Fruit fly (Drosophila melanogaster) whole organism, wandering third instar larva: Measurements from ENCODE around the gene CG7231.
"Not testable (repeated sequence)": the region's sequence is repeated elsewhere in the genome, so short reads cannot be mapped to it uniquely, and the experiment has no call there.

Source experiments
- CG32264 ChIP-seq: fragments of 200-800 bp; sonication (Bioruptor generic); optimal IDR thresholded peaks from 2 replicates; lab custom pipeline; 2016; ENCODE audit warnings: missing biosample characterization, missing genetic modification characterization
- CG9705 ChIP-seq: fragments of 200-800 bp; sonication (Bioruptor generic); optimal IDR thresholded peaks from 2 replicates; lab custom pipeline; 2018; ENCODE audit warnings: missing biosample characterization, mild to moderate bottlenecking, missing genetic modification characterization
- CrebA ChIP-seq: fragments of 200-800 bp; sonication (Bioruptor generic); optimal IDR thresholded peaks from 2 replicates; lab custom pipeline; 2016; ENCODE audit warnings: missing biosample characterization, mild to moderate bottlenecking, missing genetic modification characterization, borderline replicate concordance
- Dfd ChIP-seq: fragments of >200 bp; optimal IDR thresholded peaks from 2 replicates; lab custom pipeline; 2017; ENCODE audit warnings: missing biosample characterization, missing genetic modification characterization
- Dif ChIP-seq: fragments of 200-275, 200-300 bp; sonication (Bioruptor generic); optimal IDR thresholded peaks from 2 replicates; lab custom pipeline; 2018; ENCODE audit warnings: missing biosample characterization, missing genetic modification characterization; ENCODE audit not compliant: partially characterized antibody
- GATAd ChIP-seq: sonication (Bioruptor generic); optimal IDR thresholded peaks from 2 replicates; lab custom pipeline; 2016; ENCODE audit warnings: missing biosample characterization, missing genetic modification characterization
- HLH106 ChIP-seq: fragments of 200-800 bp; optimal IDR thresholded peaks from 3 replicates; lab custom pipeline; 2019; ENCODE audit warnings: missing biosample characterization, mild to moderate bottlenecking, missing genetic modification characterization, moderate library complexity
- Hr78 ChIP-seq: fragments of >200 bp; optimal IDR thresholded peaks from 2 replicates; lab custom pipeline; 2017; ENCODE audit warnings: missing biosample characterization, missing genetic modification characterization
- Hr83 ChIP-seq: fragments of 200-300 bp; sonication (Bioruptor generic); optimal IDR thresholded peaks from 2 replicates; lab custom pipeline; 2016; ENCODE audit warnings: missing biosample characterization, mild to moderate bottlenecking, missing genetic modification characterization, moderate library complexity; ENCODE audit not compliant: poor library complexity, severe bottlenecking
- Jra ChIP-seq: sonication (Bioruptor generic); optimal IDR thresholded peaks from 2 replicates; lab custom pipeline; 2016; ENCODE audit warnings: missing biosample characterization, missing genetic modification characterization
- Mio ChIP-seq: sonication (Bioruptor generic); optimal IDR thresholded peaks from 2 replicates; lab custom pipeline; 2016; ENCODE audit warnings: missing biosample characterization, missing genetic modification characterization
- OdsH ChIP-seq: fragments of 200-800 bp; sonication (Bioruptor generic); optimal IDR thresholded peaks from 2 replicates; lab custom pipeline; 2016; ENCODE audit warnings: missing biosample characterization, mild to moderate bottlenecking, missing genetic modification characterization
- Rel ChIP-seq, 2 experiments: fragments of 200-800 bp; sonication (Bioruptor generic) in 1 of 2; optimal IDR thresholded peaks; 2 replicates in 1 of 2; 3 replicates in 1 of 2; lab custom pipeline; 2016 to 2019; ENCODE audit warnings: mild to moderate bottlenecking in 2 of 2, missing biosample characterization in 2 of 2, missing genetic modification characterization in 2 of 2, moderate library complexity in 1 of 2
- Vsx2 ChIP-seq: fragments of 200-300, 225-300 bp; sonication (Bioruptor generic); optimal IDR thresholded peaks from 2 replicates; lab custom pipeline; 2018; ENCODE audit warnings: missing biosample characterization, missing genetic modification characterization; ENCODE audit not compliant: partially characterized antibody
- brk ChIP-seq: fragments of 200-800 bp; sonication (Bioruptor generic); optimal IDR thresholded peaks from 2 replicates; lab custom pipeline; 2016; ENCODE audit warnings: missing biosample characterization, mild to moderate bottlenecking, missing genetic modification characterization
- dl ChIP-seq, 2 experiments: fragments of 175-275, 200-275 bp in 1 of 2; fragments of 200-275 bp in 1 of 2; sonication (Bioruptor generic); optimal IDR thresholded peaks; lab custom pipeline; 2018; ENCODE audit warnings: mild to moderate bottlenecking in 2 of 2, missing biosample characterization in 2 of 2, missing genetic modification characterization in 2 of 2, moderate library complexity in 2 of 2; ENCODE audit not compliant: partially characterized antibody in 2 of 2, insufficient read depth in 1 of 2
- dmrt93B ChIP-seq: fragments of 200-800 bp; sonication (Bioruptor generic); optimal IDR thresholded peaks from 2 replicates; lab custom pipeline; 2018; ENCODE audit warnings: missing biosample characterization, mild to moderate bottlenecking, missing genetic modification characterization
- dsf ChIP-seq: sonication (Bioruptor generic); optimal IDR thresholded peaks from 2 replicates; lab custom pipeline; 2016; ENCODE audit warnings: missing biosample characterization, missing genetic modification characterization, borderline replicate concordance
- ey ChIP-seq: fragments of 200-800 bp; sonication (Bioruptor generic); optimal IDR thresholded peaks from 2 replicates; lab custom pipeline; 2016; ENCODE audit warnings: missing biosample characterization, missing genetic modification characterization
- foxo ChIP-seq, 2 experiments: fragments of 200-800 bp; sonication (Bioruptor generic); optimal IDR thresholded peaks; 2 replicates in 1 of 2; 3 replicates in 1 of 2; lab custom pipeline; 2016 to 2017; ENCODE audit warnings: missing biosample characterization in 2 of 2, missing genetic modification characterization in 2 of 2
- h ChIP-seq: fragments of 200-800 bp; sonication (Bioruptor generic); optimal IDR thresholded peaks from 3 replicates; lab custom pipeline; 2016; ENCODE audit warnings: missing biosample characterization, mild to moderate bottlenecking, missing genetic modification characterization
- jim ChIP-seq: fragments of 175-275, 200-325 bp; sonication (Bioruptor generic); optimal IDR thresholded peaks from 2 replicates; lab custom pipeline; 2016; ENCODE audit warnings: missing biosample characterization, mild to moderate bottlenecking, missing genetic modification characterization
- lola ChIP-seq: fragments of >200 bp; optimal IDR thresholded peaks from 2 replicates; lab custom pipeline; 2017; ENCODE audit warnings: missing biosample characterization, missing genetic modification characterization
- pan ChIP-seq: fragments of >200 bp; optimal IDR thresholded peaks from 2 replicates; lab custom pipeline; 2017
- rgr ChIP-seq: fragments of 200-800 bp; sonication (Bioruptor generic); optimal IDR thresholded peaks from 3 replicates; lab custom pipeline; 2016; ENCODE audit warnings: missing biosample characterization, mild to moderate bottlenecking, missing genetic modification characterization
- usp ChIP-seq: fragments of >200 bp; optimal IDR thresholded peaks from 2 replicates; lab custom pipeline; 2017; ENCODE audit warnings: missing biosample characterization, missing genetic modification characterization

CG7231 gene

DNA sequence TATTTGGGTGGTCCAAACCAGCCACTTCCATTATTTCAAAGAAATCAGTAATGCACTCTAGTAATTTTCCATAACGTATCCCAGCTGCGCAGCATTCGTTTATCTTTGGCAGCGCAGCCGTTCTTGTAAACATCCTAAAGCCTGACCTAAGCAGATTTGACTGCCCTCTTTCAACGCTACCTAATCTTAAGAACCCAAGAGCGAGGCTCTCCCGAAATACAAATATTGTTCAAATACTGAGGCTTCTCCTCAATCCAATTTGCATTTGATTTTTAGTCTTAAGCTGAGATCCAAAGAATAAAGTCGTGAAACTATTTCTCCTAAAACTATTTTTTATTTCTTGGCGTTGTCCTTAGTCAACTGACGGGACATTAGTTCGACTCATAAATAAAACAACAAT, at the start of gene CG7231:
Gene CG7231 (plus strand): TSS at position 301 of the 400 bp plus-strand sequence.
- TF ChIP-seq rgr, OdsH, Jra (GFP tag; lab: Kevin White, UChicago): not testable (repeated sequence)

DNA sequence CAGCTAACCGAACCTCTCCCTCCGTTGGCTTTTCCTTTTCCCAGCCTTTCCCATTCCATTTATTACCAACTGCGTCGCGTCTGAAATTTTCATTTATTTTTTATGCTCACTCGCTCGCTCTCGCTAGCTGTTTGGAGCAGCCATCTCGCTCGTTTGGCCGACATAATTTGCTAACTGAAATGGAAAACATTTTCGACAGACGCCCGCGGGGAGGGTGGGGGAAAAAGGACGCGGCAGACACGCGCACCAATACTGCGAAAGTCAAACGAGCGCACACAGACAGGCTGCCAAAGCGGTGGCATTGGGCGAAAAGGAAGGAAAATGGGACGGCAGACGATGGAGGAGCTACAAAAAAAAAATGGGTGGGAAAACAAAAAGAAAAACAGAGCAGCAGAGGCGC, 47.4 kb upstream of the CG7231 start:
- TF ChIP-seq CG32264 (GFP tag; lab: Kevin White, UChicago) (no peak), GATAd (no peak), dmrt93B (no peak), Hr83 (GFP tag; lab: Kevin White, UChicago) (no peak), Dfd (no peak), h (GFP tag; lab: Kevin White, UChicago) (no peak), Jra (GFP tag; lab: Kevin White, UChicago) (no peak), Hr78 (no peak), pan (lab: Kevin White, UChicago) (no peak)

DNA sequence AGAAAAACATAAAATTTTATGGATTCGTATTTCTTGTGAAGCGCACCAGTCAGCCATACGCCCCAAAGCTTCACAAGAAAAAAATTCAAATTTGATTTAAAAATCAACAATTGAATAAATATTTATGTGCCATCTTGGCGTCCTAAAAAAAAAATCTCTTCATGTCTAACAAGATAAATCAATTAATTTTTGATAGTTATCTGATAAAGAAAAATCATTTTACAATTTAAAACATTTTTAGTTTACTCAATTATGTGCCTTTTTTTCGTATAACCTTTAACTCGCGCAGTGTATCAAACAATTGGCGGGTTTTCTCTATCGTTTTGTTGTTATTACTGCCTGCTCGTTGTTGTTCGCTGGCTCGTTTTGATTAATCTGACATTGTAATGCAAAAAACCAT, 45.3 kb upstream of the CG7231 start:
- no peak for TF ChIP-seq ey (GFP tag; lab: Kevin White, UChicago)
- no peak for TF ChIP-seq brk (GFP tag; lab: Kevin White, UChicago)
- TF ChIP-seq HLH106 (tag; lab: Kevin White, UChicago), result no peak
- TF ChIP-seq Vsx2 (GFP tag; lab: Kevin White, UChicago), result no peak
- TF ChIP-seq CG9705 (GFP tag; lab: Kevin White, UChicago), result no peak
- no peak for TF ChIP-seq Rel (GFP tag; optimal IDR thresholded peaks at IDR 0.05; lab: Kevin White, UChicago)
- TF ChIP-seq Rel (tag; optimal IDR thresholded peaks at IDR 0.05; lab: Kevin White, UChicago), result no peak
- no peak for TF ChIP-seq h (GFP tag; lab: Kevin White, UChicago)
- no peak for TF ChIP-seq dsf (GFP tag; lab: Kevin White, UChicago)
- no peak for TF ChIP-seq usp (GFP tag; lab: Kevin White, UChicago)
- TF ChIP-seq dl (GFP tag; optimal IDR thresholded peaks at IDR 0.05; lab: Kevin White, UChicago; ENCODE audit: insufficient read depth in 1 of 2, partially characterized antibody in 2 of 2), result no peak
- TF ChIP-seq dmrt93B, result no peak
- no peak for TF ChIP-seq CrebA (GFP tag; lab: Kevin White, UChicago)
- TF ChIP-seq jim (GFP tag; lab: Kevin White, UChicago), result no peak
- no peak for TF ChIP-seq lola
- TF ChIP-seq Dif (GFP tag; lab: Kevin White, UChicago), result no peak
- TF ChIP-seq Hr83 (GFP tag; lab: Kevin White, UChicago), result no peak
- no peak for TF ChIP-seq Jra (GFP tag; lab: Kevin White, UChicago)
- TF ChIP-seq Dfd, result no peak
- no peak for TF ChIP-seq Hr78
- TF ChIP-seq, all 38 proteins: peak for 0

DNA sequence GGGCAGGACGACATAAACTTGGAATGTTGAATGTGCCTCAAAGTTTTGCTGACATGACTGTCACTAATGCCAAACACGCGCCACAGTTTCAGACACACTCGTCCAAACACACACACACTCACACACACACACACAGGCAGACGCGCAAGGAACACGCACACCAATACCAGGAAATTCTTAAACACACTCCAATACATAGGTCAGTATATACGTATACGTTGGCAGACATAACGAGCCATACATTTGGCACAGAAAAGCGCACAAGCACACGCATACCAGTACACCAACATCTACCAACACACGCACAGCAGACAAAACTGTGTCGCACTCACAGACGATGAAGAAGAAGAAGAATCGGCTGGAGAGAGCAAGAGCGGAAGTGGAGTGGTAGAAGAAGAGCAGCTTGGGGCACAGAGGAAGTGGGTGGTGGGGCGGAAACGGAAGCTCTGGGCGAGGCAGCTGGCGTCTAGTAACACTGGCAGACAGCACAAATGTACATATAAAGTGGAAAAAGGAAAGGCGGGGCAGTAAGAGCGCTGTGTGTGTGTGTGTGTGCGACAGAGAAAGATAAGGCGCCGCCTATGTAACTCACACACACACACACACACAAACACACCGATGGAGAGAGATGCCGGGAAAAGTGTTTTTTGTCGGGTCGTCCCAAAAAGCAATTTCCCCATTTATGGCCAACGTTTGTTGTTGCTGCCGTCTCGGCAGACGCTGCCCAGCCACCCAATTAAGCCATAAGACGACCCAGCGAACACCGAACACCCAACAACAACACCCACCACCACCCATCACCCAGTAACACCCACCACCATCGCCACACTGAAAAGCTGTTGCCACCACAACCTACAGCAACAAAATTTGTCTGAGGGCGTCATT, 43.0 kb upstream of the CG7231 start:
- TF ChIP-seq Mio (GFP tag; lab: Kevin White, UChicago), result no peak
- TF ChIP-seq Dfd, result peak; percentile 15

DNA sequence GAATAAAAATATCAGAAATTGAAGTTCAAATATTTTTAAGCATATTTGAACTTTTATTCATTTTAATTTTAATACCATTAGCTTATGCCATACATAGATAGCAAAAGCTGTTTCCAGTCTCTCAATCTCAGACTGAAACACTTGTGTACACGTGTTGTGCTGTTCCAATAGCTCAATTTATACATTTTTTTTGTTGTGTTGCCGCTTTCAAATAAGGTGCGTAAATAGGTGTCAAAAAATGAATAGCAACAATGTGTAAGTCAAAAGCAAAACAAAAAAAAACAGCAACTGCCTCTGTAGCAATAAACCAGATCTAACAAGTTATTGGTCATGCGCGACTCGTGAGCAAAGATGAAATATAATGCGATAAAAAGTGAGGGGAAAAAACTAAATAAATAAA, 41.8 kb upstream of the CG7231 start:
- TF ChIP-seq Hr83 (GFP tag; lab: Kevin White, UChicago) (peak; percentile 11), GATAd (no peak), pan (lab: Kevin White, UChicago) (no peak)

DNA sequence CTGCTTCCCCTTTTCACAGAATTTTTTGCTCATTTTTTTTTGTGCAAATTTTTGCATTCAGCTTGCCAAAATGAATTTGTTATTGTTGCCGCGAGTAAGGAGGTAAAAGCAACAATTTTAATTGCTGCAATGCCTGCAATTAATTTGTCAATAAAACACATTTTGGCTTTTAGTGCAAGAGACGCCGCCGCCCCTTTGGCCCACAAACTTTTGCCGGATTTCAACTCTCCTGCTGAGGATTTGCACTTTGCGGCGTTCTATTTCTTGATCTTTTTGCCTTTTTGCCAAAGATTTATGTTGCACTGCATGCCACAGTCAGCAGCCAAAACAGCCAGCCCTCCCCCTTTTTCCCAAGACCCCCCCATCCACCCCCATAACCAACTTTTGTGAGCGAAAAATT, 40.8 kb upstream of the CG7231 start:
- TF ChIP-seq Hr83 (GFP tag; lab: Kevin White, UChicago), result no peak
- no peak for TF ChIP-seq HLH106 (tag; lab: Kevin White, UChicago)
- no peak for TF ChIP-seq brk (GFP tag; lab: Kevin White, UChicago)
- no peak for TF ChIP-seq foxo (GFP tag; optimal IDR thresholded peaks at IDR 0.05; lab: Kevin White, UChicago)
- no peak for TF ChIP-seq dl (GFP tag; optimal IDR thresholded peaks at IDR 0.05; lab: Kevin White, UChicago; ENCODE audit: insufficient read depth in 1 of 2, partially characterized antibody in 2 of 2)
- no peak for TF ChIP-seq OdsH (GFP tag; lab: Kevin White, UChicago)
